Fruit fly (Drosophila melanogaster): ENCODE results near the gene CG5478.
A peak's percentile ranks its signal among the peaks of the same experiment; 100 is the strongest.

Gene CG5478

DNA sequence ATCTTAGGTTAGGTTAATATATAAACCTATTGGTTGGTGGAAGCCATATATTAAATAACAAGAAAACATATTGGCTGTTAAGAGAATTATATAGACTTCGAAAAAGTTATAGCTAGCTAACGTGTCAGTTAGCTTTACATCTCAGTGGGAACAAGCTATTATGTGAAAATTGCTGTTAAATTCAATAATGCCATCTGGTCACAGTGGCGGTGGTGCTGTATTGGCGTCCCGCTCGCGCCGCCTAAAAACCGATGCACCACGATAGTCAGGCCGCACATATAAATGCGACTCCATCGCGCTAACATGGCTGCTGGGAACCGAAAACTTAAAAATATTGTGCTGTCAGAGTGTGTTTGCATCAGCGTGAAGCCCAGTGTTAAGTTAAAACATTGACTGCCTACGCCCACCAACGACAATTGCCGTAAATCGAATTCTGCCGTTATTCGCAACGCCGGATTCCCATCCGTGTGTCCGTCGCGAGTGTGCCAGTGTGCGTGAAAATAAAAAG is 39.5 kb upstream of the CG5478 start, which contains the start of gene Hel89B (continued):
- TF ChIP-seq Antp (GFP tag; optimal IDR thresholded peaks at IDR 0.05) (peak; percentile 50), CkIIα-i1 (GFP tag; IDR thresholded peaks at IDR 0.05) (no peak), CG7987 (GFP tag; optimal IDR thresholded peaks at IDR 0.05) (no peak), Hr3 (GFP tag; optimal IDR thresholded peaks at IDR 0.05) (peak; percentile 73), zfh1 (GFP tag; IDR thresholded peaks at IDR 0.05) (no peak), CG2202 (tag; optimal IDR thresholded peaks at IDR 0.05) (no peak), CG2120 (GFP tag; optimal IDR thresholded peaks at IDR 0.05) (peak; percentile 83), lov (optimal IDR thresholded peaks at IDR 0.05) (no peak), lov (GFP tag; IDR thresholded peaks at IDR 0.05) (no peak), grn (GFP tag; optimal IDR thresholded peaks at IDR 0.05) (no peak), CG6175 (GFP tag; IDR thresholded peaks at IDR 0.05) (no peak), CG12071 (GFP tag; optimal IDR thresholded peaks at IDR 0.05) (no peak), Abd-B (GFP tag; optimal IDR thresholded peaks at IDR 0.05) (peak; percentile 87), Nf-YC (tag; optimal IDR thresholded peaks at IDR 0.05) (peak; percentile 48), CG7963 (GFP tag; IDR thresholded peaks at IDR 0.05; ENCODE audit: partially characterized antibody) (no peak), pfk (GFP tag; optimal IDR thresholded peaks at IDR 0.05) (no peak), CG2875 (GFP tag; optimal IDR thresholded peaks at IDR 0.05) (no peak), ac (GFP tag; optimal IDR thresholded peaks at IDR 0.05) (no peak), hb (GFP tag; IDR thresholded peaks at IDR 0.05; ENCODE audit: partially characterized antibody) (no peak), CG6254 (GFP tag; optimal IDR thresholded peaks at IDR 0.05) (no peak), Fer3 (tag; optimal IDR thresholded peaks at IDR 0.05) (peak; percentile 68), lab (GFP tag; optimal IDR thresholded peaks at IDR 0.05) (peak; percentile 6), vvl (GFP tag; IDR thresholded peaks at IDR 0.05) (no peak), yki (optimal IDR thresholded peaks at IDR 0.05) (no peak), gsb (GFP tag; IDR thresholded peaks at IDR 0.05) (no peak), ci (GFP tag; IDR thresholded peaks at IDR 0.05) (no peak), danr (GFP tag; IDR thresholded peaks at IDR 0.05) (no peak), p53 (GFP tag; optimal IDR thresholded peaks at IDR 0.05) (peak; percentile 26), CG1792 (GFP tag; optimal IDR thresholded peaks at IDR 0.05) (no peak), ftz-f1 (GFP tag; optimal IDR thresholded peaks at IDR 0.05) (no peak), exex (tag; optimal IDR thresholded peaks at IDR 0.05) (no peak), ranshi (GFP tag; IDR thresholded peaks at IDR 0.05) (no peak), caup (GFP tag; optimal IDR thresholded peaks at IDR 0.05; ENCODE audit: severe bottlenecking) (no peak), CG1233 (GFP tag; optimal IDR thresholded peaks at IDR 0.05) (no peak), run (tag; optimal IDR thresholded peaks at IDR 0.05) (no peak), CG3281 (GFP tag; optimal IDR thresholded peaks at IDR 0.05) (no peak), klu (GFP tag; IDR thresholded peaks at IDR 0.05) (no peak), Hand (GFP tag; optimal IDR thresholded peaks at IDR 0.05) (no peak), CG1024 (GFP tag; IDR thresholded peaks at IDR 0.05) (no peak), CG10979 (tag; optimal IDR thresholded peaks at IDR 0.05) (peak; percentile 45), CG31365 (tag; optimal IDR thresholded peaks at IDR 0.05) (no peak), h (optimal IDR thresholded peaks at IDR 0.05) (no peak), CG6272 (GFP tag; IDR thresholded peaks at IDR 0.05) (peak; percentile 50; the same call in 1 of the 2 replicates), CG1529 (GFP tag; optimal IDR thresholded peaks at IDR 0.05) (no peak), CG42726 (GFP tag; IDR thresholded peaks at IDR 0.05; ENCODE audit: partially characterized antibody) (no peak), CG9876 (GFP tag; optimal IDR thresholded peaks at IDR 0.05) (peak; percentile 55), CG7928 (GFP tag; optimal IDR thresholded peaks at IDR 0.05) (peak; percentile 12), zfh2 (GFP tag; optimal IDR thresholded peaks at IDR 0.05) (peak; percentile 73), CG31388 (GFP tag; optimal IDR thresholded peaks at IDR 0.05) (peak; percentile 24), lilli (GFP tag; optimal IDR thresholded peaks at IDR 0.05) (peak; percentile 81), Six4 (GFP tag; optimal IDR thresholded peaks at IDR 0.05) (peak; percentile 13), CG6654 (GFP tag; optimal IDR thresholded peaks at IDR 0.05) (no peak)

All from whole organism, embryonic.